Worm (Caenorhabditis elegans) whole organism, late embryonic: ENCODE data around the gene F31B12.3.

ENCODE experiments used
- F13H6.1 ChIP-seq: sonication (generic microtip); optimal IDR thresholded peaks from 2 replicates; lab custom pipeline; 2016; ENCODE audit warnings: missing genetic modification characterization, missing compliant biosample characterization
- K02D7.2 ChIP-seq: sonication (generic microtip); optimal IDR thresholded peaks from 2 replicates; lab custom pipeline; 2017; ENCODE audit warnings: mild to moderate bottlenecking, missing genetic modification characterization, missing compliant biosample characterization
- ets-4 ChIP-seq: sonication (generic microtip); optimal IDR thresholded peaks from 2 replicates; lab custom pipeline; 2016; ENCODE audit warnings: missing genetic modification characterization, missing compliant biosample characterization
- pqm-1 ChIP-seq: sonication (generic microtip); optimal IDR thresholded peaks from 2 replicates; lab custom pipeline; 2016; ENCODE audit warnings: missing genetic modification characterization, missing compliant biosample characterization
- rnt-1 ChIP-seq: sonication (generic microtip); optimal IDR thresholded peaks from 2 replicates; lab custom pipeline; 2016; ENCODE audit warnings: missing genetic modification characterization, missing compliant biosample characterization
- unc-42 ChIP-seq: sonication (generic microtip); optimal IDR thresholded peaks from 2 replicates; lab custom pipeline; 2016; ENCODE audit warnings: missing genotype, missing genetic modification characterization, missing compliant biosample characterization

- no peak for TF ChIP-seq pqm-1 (tag; lab: Kevin White, UChicago)
- TF ChIP-seq F13H6.1 (tag; lab: Kevin White, UChicago) = no peak
- no peak for TF ChIP-seq unc-42 (tag; lab: Kevin White, UChicago)
- TF ChIP-seq ets-4 (tag; lab: Kevin White, UChicago) = no peak
- no peak for TF ChIP-seq rnt-1
- TF ChIP-seq K02D7.2 (tag; lab: Kevin White, UChicago) = no peak
These were observed 17.2 kb upstream of the F31B12.3 start for ce11 chrX:10837609-10838008.
